Fruit fly (Drosophila melanogaster): Measurements from ENCODE around the gene fipi.
A peak's percentile ranks its signal among the peaks of the same experiment; 100 is the strongest.

The fipi gene

DNA sequence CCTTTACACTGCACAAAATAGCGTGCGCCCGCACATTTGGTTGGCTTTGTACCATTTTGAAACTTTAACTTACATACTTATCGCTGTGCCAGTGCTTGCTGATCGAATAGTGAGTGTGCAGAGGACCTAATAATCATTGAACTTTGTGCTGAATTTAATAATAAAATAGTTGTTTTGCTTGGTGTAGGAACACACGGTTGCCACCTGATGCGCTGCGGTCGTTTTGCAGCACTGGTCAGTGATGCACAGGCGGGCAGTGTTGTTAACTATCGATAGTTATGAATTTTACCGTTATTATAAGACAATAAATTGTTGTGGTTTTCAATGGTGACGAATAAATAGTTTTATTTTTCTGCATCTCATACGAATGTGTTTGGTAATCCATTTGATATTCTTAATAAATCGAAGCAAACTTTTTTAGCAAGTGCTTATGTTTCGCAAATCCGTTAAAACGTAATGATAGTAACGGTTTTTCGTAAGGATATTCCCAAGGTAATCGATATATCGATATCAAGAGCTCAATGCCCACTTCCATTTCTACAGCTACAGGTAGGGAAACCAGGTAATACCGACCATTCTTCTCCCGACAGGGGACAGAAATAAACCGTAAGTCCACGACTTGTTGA lies 44.0 kb upstream of the fipi start, which contains the start of the genes tank and CG12194 (continued):
- peak; percentile 74 for TF ChIP-seq CG14860 (GFP tag; IDR thresholded peaks at IDR 0.05; ENCODE audit: partially characterized antibody)
- TF ChIP-seq HHEX (GFP tag; optimal IDR thresholded peaks at IDR 0.05), result peak; percentile 99
- TF ChIP-seq CG6254 (GFP tag; optimal IDR thresholded peaks at IDR 0.05), result peak; percentile 97
- TF ChIP-seq Sox100B (GFP tag; optimal IDR thresholded peaks at IDR 0.05), result peak; percentile 92
- peak; percentile 99 for TF ChIP-seq wdn (GFP tag; IDR thresholded peaks at IDR 0.05)
- TF ChIP-seq CG12104 (GFP tag; optimal IDR thresholded peaks at IDR 0.05), result peak; percentile 94
- TF ChIP-seq Nf-YB (GFP tag; optimal IDR thresholded peaks at IDR 0.05), result peak; percentile 88
- peak; percentile 98 for TF ChIP-seq CG18599 (GFP tag; optimal IDR thresholded peaks at IDR 0.05)
- peak; percentile 99 for TF ChIP-seq CG16815 (GFP tag; optimal IDR thresholded peaks at IDR 0.05)
- TF ChIP-seq CG11695 (GFP tag; IDR thresholded peaks at IDR 0.05), result peak; percentile 99
- TF ChIP-seq pho (GFP tag; optimal IDR thresholded peaks at IDR 0.05), result peak; percentile 99
- peak; percentile 99 for TF ChIP-seq chn (GFP tag; optimal IDR thresholded peaks at IDR 0.05)
- TF ChIP-seq CG43689 (GFP tag; IDR thresholded peaks at IDR 0.05), result peak; percentile 99
- TF ChIP-seq ash1 (GFP tag; optimal IDR thresholded peaks at IDR 0.05), result peak; percentile 94
- peak; percentile 98 for TF ChIP-seq ab (GFP tag; optimal IDR thresholded peaks at IDR 0.05)
- TF ChIP-seq lab (GFP tag; optimal IDR thresholded peaks at IDR 0.05), result peak; percentile 99
- TF ChIP-seq Ets97D (GFP tag; optimal IDR thresholded peaks at IDR 0.05), result peak; percentile 96
- TF ChIP-seq peb (GFP tag; IDR thresholded peaks at IDR 0.05), result peak; percentile 99
- TF ChIP-seq HmgZ (tag; optimal IDR thresholded peaks at IDR 0.05), result peak; percentile 99
- peak; percentile 99 for TF ChIP-seq CG18619 (GFP tag; optimal IDR thresholded peaks at IDR 0.05)
- TF ChIP-seq B-H2 (GFP tag; optimal IDR thresholded peaks at IDR 0.05), result peak; percentile 77
- TF ChIP-seq CG12071 (GFP tag; optimal IDR thresholded peaks at IDR 0.05), result peak; percentile 99
- TF ChIP-seq Bteb2 (GFP tag; optimal IDR thresholded peaks at IDR 0.05), result peak; percentile 99
- TF ChIP-seq mam (GFP tag; optimal IDR thresholded peaks at IDR 0.05), result peak; percentile 99
- peak; percentile 85 for TF ChIP-seq CG4328 (GFP tag; optimal IDR thresholded peaks at IDR 0.05)
- TF ChIP-seq seq (GFP tag; IDR thresholded peaks at IDR 0.05), result peak; percentile 99
- peak; percentile 79 for TF ChIP-seq Nf-YC (tag; optimal IDR thresholded peaks at IDR 0.05)
- peak; percentile 99 for TF ChIP-seq CG12219 (GFP tag; optimal IDR thresholded peaks at IDR 0.05)
- TF ChIP-seq CG14965 (GFP tag; optimal IDR thresholded peaks at IDR 0.05; ENCODE audit: borderline replicate concordance), result peak; percentile 92
- TF ChIP-seq CG10147 (GFP tag; optimal IDR thresholded peaks at IDR 0.05), result peak; percentile 95
- TF ChIP-seq psq (GFP tag; optimal IDR thresholded peaks at IDR 0.05), result peak; percentile 95
- peak; percentile 98 for TF ChIP-seq CG7987 (GFP tag; optimal IDR thresholded peaks at IDR 0.05)
- peak; percentile 99 for TF ChIP-seq CG10979 (tag; optimal IDR thresholded peaks at IDR 0.05)
- TF ChIP-seq odd (GFP tag; optimal IDR thresholded peaks at IDR 0.05), result peak; percentile 96
- no peak for TF ChIP-seq hth (optimal IDR thresholded peaks at IDR 0.05)
- TF ChIP-seq Hr78 (GFP tag; optimal IDR thresholded peaks at IDR 0.05), result peak in 1 of 2 experiments; percentile 86
- TF ChIP-seq dimm (GFP tag; IDR thresholded peaks at IDR 0.05), result peak; percentile 98
- TF ChIP-seq C15 (GFP tag; IDR thresholded peaks at IDR 0.05), result peak; percentile 98
- TF ChIP-seq D19A (tag; optimal IDR thresholded peaks at IDR 0.05), result peak; percentile 95
- TF ChIP-seq CG34422 (GFP tag; IDR thresholded peaks at IDR 0.05), result peak; percentile 100
- TF ChIP-seq CG10267 (tag; optimal IDR thresholded peaks at IDR 0.05), result peak; percentile 96
- no peak for TF ChIP-seq h (optimal IDR thresholded peaks at IDR 0.05)
- TF ChIP-seq Mes4 (GFP tag; optimal IDR thresholded peaks at IDR 0.05), result peak; percentile 99
- peak; percentile 98 for TF ChIP-seq CG6813 (GFP tag; optimal IDR thresholded peaks at IDR 0.05)
- peak; percentile 99 for TF ChIP-seq CG10959 (GFP tag; IDR thresholded peaks at IDR 0.05)
- peak; percentile 99 for TF ChIP-seq Ada2b (GFP tag; IDR thresholded peaks at IDR 0.05)
- TF ChIP-seq crc (GFP tag; optimal IDR thresholded peaks at IDR 0.05), result peak; percentile 99
- TF ChIP-seq Hey (tag; optimal IDR thresholded peaks at IDR 0.05), result peak; percentile 85
- peak; percentile 45; the same call in 2 of the 3 replicates for TF ChIP-seq CG7963 (GFP tag; IDR thresholded peaks at IDR 0.05; ENCODE audit: partially characterized antibody)
- peak; percentile 96 for TF ChIP-seq fd64A (GFP tag; optimal IDR thresholded peaks at IDR 0.05)
